Worm (Caenorhabditis elegans): ENCODE measurements around the gene ani-3.

The ani-3 gene

ce11 chrV:19697348-19698172 lies at the start of gene ani-3, which contains the start of gene Y43F8C.13:
Gene ani-3 (plus strand): TSS chrV:19697732.
Gene Y43F8C.13 (minus strand): TSS chrV:19697398.
- TF ChIP-seq med-1 (GFP tag; optimal IDR thresholded peaks at IDR 0.05; ENCODE audit: insufficient read depth) (no peak), ztf-29 (GFP tag; IDR thresholded peaks at IDR 0.05) (no peak), flt-1 (GFP tag; IDR thresholded peaks at IDR 0.05) (no peak), ref-1 (GFP tag; conservative IDR thresholded peaks at IDR 0.05) (no peak), T22C8.4 (GFP tag; IDR thresholded peaks at IDR 0.05) (peak; percentile 46; the same call in 1 of the 2 replicates)

DNA sequence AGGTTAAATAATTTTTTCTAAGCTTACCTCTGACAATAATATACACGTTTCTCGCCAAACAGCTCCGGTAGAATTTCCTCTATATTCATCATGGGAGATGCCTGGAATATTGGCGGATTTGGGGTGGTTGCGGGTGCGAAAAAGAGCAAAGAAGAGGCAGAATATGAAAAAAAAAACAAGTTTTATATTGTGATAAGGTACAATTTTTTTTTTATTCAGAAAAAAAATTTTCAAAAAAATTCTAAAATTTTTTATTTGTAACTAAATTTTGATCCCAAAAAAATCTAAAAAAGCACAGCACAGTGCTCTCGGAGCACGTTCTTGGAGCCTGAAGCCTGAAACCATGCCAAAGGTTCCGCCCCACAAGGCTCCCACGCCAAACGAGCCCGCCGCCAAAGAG lies 42.4 kb upstream of the ani-3 start, which contains the start of gene dmd-3:
Gene dmd-3, minus strand, starts transcription at position 101 of the 400 bp plus-strand sequence.
- no peak for TF ChIP-seq ztf-29 (GFP tag; IDR thresholded peaks at IDR 0.05)
- no peak for TF ChIP-seq cog-1 (tag; optimal IDR thresholded peaks at IDR 0.05)
- no peak for TF ChIP-seq flt-1 (GFP tag; IDR thresholded peaks at IDR 0.05)
- no peak for TF ChIP-seq T22C8.4 (GFP tag; IDR thresholded peaks at IDR 0.05)
- no peak for TF ChIP-seq med-1 (GFP tag; optimal IDR thresholded peaks at IDR 0.05; ENCODE audit: insufficient read depth)
- no peak for TF ChIP-seq tab-1 (GFP tag; IDR thresholded peaks at IDR 0.05)
- TF ChIP-seq klf-2 (GFP tag; conservative IDR thresholded peaks at IDR 0.05): no peak
- no peak for TF ChIP-seq ztf-23 (GFP tag; IDR thresholded peaks at IDR 0.05)
- no peak for TF ChIP-seq ref-1 (GFP tag; conservative IDR thresholded peaks at IDR 0.05)

DNA sequence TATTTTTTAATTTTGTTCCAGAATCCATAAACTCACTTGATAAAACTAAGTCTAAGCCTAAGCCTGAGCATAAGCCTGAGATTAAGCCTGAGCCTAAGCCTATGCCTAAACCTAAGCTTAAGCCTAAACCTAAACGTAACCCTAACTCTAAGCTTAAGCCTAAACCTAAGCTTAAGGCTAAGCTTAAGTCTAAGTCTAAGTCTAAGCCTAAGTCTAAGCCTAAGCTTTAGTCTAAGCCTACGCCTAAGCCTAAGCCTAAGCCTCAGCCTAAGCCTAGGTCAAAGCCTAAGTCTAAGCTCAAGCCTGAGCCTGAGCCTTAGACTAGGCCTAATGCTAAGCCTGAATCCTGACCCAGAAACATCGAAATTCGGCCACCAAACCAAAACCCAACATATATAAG lies 33.0 kb upstream of the ani-3 start:
- no peak for TF ChIP-seq ztf-23 (GFP tag; IDR thresholded peaks at IDR 0.05)
- 0 out of 2 replicates have a peak, but pooled peaks have one; percentile 24 for TF ChIP-seq ztf-29 (GFP tag; IDR thresholded peaks at IDR 0.05)
- no peak for TF ChIP-seq tab-1 (GFP tag; IDR thresholded peaks at IDR 0.05)

DNA sequence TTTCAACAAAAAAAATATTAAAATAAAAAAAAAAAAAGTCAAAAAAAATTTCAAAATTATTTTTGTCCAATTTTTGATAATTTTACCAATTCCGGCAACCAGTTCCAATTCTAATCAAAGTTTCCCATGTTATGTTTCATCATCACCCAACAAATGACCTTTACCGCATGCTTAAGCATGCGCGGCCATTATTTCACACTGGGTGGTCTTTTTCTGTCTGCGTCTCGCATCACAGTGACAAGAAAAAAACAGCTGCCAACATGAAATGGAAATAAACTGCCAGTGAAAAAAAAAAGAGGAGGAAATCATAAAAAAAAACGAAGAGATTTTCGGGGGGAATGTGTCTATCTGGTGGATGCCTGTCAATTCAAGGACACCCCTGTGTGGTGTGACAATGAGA lies 31.2 kb upstream of the ani-3 start:
- TF ChIP-seq ztf-29 (GFP tag; IDR thresholded peaks at IDR 0.05) (peak; percentile 85; the same call in 1 of the 2 replicates), cog-1 (tag; optimal IDR thresholded peaks at IDR 0.05) (no peak)

DNA sequence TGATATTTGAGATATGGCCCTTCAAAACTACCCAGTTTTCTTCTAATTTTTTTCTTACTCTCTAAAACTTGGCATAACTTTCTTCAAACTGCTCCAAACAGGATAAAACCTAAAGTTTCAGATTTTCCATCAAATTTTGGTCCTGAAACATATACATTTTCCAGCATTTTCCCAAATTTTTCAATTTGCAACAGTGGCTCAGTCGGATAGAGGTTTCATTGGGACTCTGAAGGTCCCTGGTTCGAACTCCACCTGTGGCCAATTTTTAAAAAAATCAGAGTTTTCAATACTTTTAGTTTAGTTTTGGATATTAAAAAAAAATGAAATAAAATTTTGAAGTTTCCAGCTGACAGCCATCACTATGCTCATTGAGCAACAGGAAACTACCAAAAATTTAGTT lies 29.8 kb upstream of the ani-3 start:
- TF ChIP-seq med-1 (GFP tag; optimal IDR thresholded peaks at IDR 0.05; ENCODE audit: insufficient read depth): no peak
- TF ChIP-seq flt-1 (GFP tag; IDR thresholded peaks at IDR 0.05): no peak
- TF ChIP-seq ztf-23 (GFP tag; IDR thresholded peaks at IDR 0.05): no peak
- no peak for TF ChIP-seq ref-1 (GFP tag; conservative IDR thresholded peaks at IDR 0.05)
- no peak for TF ChIP-seq tab-1 (GFP tag; IDR thresholded peaks at IDR 0.05)
- TF ChIP-seq T22C8.4 (GFP tag; IDR thresholded peaks at IDR 0.05): no peak
- TF ChIP-seq klf-2 (GFP tag; conservative IDR thresholded peaks at IDR 0.05): no peak
- TF ChIP-seq ztf-29 (GFP tag; IDR thresholded peaks at IDR 0.05): no peak
- no peak for TF ChIP-seq cog-1 (tag; optimal IDR thresholded peaks at IDR 0.05)

DNA sequence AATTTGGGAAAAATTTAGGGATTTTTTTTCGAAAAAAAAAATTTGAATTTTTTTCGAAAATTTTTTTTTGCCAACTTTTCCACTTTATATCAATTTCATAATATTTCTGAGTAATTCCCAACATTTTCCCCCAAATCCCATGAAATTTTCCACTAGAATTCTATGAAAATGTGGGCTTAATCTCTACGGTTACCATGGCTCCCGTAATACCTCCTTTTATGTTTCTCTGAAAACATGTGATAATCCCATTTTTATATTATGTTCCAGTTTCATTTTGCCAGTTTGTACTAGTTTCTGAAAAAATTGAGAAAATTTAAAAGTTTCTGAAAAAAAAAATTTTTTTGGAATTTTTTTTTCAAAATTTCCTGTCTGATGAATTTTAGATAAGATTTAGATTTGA lies 29.3 kb upstream of the ani-3 start:
- no peak for TF ChIP-seq T22C8.4 (GFP tag; IDR thresholded peaks at IDR 0.05)
- no peak for TF ChIP-seq klf-2 (GFP tag; conservative IDR thresholded peaks at IDR 0.05)
- TF ChIP-seq ztf-23 (GFP tag; IDR thresholded peaks at IDR 0.05): no peak

DNA sequence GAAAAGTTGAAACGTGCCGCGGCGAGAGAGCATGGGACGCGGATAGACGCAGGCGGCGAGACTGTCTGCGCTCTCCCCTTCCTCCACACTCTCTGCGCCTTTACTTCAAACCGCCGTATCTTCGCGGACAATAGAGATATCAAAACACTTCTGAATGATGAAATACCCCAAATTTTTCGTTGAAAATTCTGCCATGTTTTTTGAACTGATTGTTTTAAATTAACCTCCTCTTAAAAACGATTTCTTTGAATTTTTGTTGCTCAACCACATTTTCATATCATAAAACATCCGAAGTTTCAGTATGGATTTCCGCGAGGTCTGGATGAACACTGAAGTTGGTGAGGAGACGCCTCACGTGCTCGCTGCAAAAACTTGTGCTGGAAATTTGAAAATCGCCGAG lies 27.6 kb upstream of the ani-3 start, which contains the start of gene Y43F8C.11:
Gene Y43F8C.11, plus strand, starts transcription at position 301 of the 400 bp plus-strand sequence.
- TF ChIP-seq ref-1 (GFP tag; conservative IDR thresholded peaks at IDR 0.05): no peak
- TF ChIP-seq tab-1 (GFP tag; IDR thresholded peaks at IDR 0.05): no peak
- TF ChIP-seq ztf-23 (GFP tag; IDR thresholded peaks at IDR 0.05): no peak

ce11 chrV:19670866-19671265 lies 26.7 kb upstream of the ani-3 start:
- TF ChIP-seq T22C8.4 (GFP tag; IDR thresholded peaks at IDR 0.05) (no peak), klf-2 (GFP tag; conservative IDR thresholded peaks at IDR 0.05) (no peak), flt-1 (GFP tag; IDR thresholded peaks at IDR 0.05) (no peak), ztf-23 (GFP tag; IDR thresholded peaks at IDR 0.05) (no peak), ztf-29 (GFP tag; IDR thresholded peaks at IDR 0.05) (no peak), tab-1 (GFP tag; IDR thresholded peaks at IDR 0.05) (no peak), cog-1 (tag; optimal IDR thresholded peaks at IDR 0.05) (no peak), ref-1 (GFP tag; conservative IDR thresholded peaks at IDR 0.05) (no peak), med-1 (GFP tag; optimal IDR thresholded peaks at IDR 0.05; ENCODE audit: insufficient read depth) (no peak)

ce11 chrV:19671816-19672215 lies 25.7 kb upstream of the ani-3 start:
- TF ChIP-seq flt-1 (GFP tag; IDR thresholded peaks at IDR 0.05): no peak

ce11 chrV:19672357-19672756 lies 25.2 kb upstream of the ani-3 start:
- TF ChIP-seq ref-1 (GFP tag; conservative IDR thresholded peaks at IDR 0.05) (no peak), ztf-23 (GFP tag; IDR thresholded peaks at IDR 0.05) (no peak), tab-1 (GFP tag; IDR thresholded peaks at IDR 0.05) (no peak), cog-1 (tag; optimal IDR thresholded peaks at IDR 0.05) (no peak), klf-2 (GFP tag; conservative IDR thresholded peaks at IDR 0.05) (no peak), T22C8.4 (GFP tag; IDR thresholded peaks at IDR 0.05) (no peak), med-1 (GFP tag; optimal IDR thresholded peaks at IDR 0.05; ENCODE audit: insufficient read depth) (no peak), ztf-29 (GFP tag; IDR thresholded peaks at IDR 0.05) (no peak), flt-1 (GFP tag; IDR thresholded peaks at IDR 0.05) (no peak)

Measured in whole organism, midembryonic.